Worm (Caenorhabditis elegans): ENCODE data around the gene ZK686.6.

- no peak for TF ChIP-seq nhr-25 (tag; optimal IDR thresholded peaks at IDR 0.05; ENCODE audit: borderline replicate concordance, insufficient read depth)
- no peak for TF ChIP-seq fkh-10 (GFP tag; optimal IDR thresholded peaks at IDR 0.05)
- no peak for TF ChIP-seq F49E8.2 (tag; optimal IDR thresholded peaks at IDR 0.05; ENCODE audit: borderline replicate concordance)
These were observed 46.3 kb downstream of the ZK686.6 start for ce11 chrIII:7726500-7726899.

All from whole organism, L4 larva.